Fruit fly (Drosophila melanogaster): ENCODE measurements around the gene MED15.

DNA sequence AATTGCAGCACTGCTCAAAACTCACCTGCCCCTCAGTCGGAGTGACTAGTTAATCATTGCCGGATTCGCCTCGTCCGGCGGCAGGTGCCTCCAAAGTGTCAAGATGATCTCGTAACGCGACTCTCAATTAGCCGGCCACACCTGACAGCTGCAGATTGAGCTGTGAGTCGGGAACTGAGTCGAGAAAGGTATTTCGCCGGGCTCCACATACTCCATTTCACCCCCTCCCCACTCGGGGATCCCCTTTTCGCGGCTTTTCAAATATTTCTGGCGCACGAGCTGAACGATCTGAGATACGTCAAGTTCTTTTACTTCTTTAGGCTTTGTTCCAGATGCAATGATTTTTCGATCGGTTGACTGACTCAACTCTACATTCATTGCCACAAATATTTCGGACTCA is 46.4 kb upstream of the MED15 start:
- TF ChIP-seq CG8478 (optimal IDR thresholded peaks at IDR 0.05) (no peak), CTCF (optimal IDR thresholded peaks at IDR 0.05) (no peak)

All from S2 (cell line).